Fruit fly (Drosophila melanogaster) whole organism, wandering third instar larva: ENCODE data around the gene Cad89D.

Experiments used
- Abd-B ChIP-seq: fragments of >200 bp; optimal IDR thresholded peaks from 2 replicates; lab custom pipeline; 2017; ENCODE audit warnings: missing biosample characterization, missing genetic modification characterization
- CrebA ChIP-seq: fragments of 200-800 bp; sonication (Bioruptor generic); optimal IDR thresholded peaks from 2 replicates; lab custom pipeline; 2016; ENCODE audit warnings: missing biosample characterization, mild to moderate bottlenecking, missing genetic modification characterization, borderline replicate concordance
- Dfd ChIP-seq: fragments of >200 bp; optimal IDR thresholded peaks from 2 replicates; lab custom pipeline; 2017; ENCODE audit warnings: missing biosample characterization, missing genetic modification characterization
- Dif ChIP-seq: fragments of 200-275, 200-300 bp; sonication (Bioruptor generic); optimal IDR thresholded peaks from 2 replicates; lab custom pipeline; 2018; ENCODE audit warnings: missing biosample characterization, missing genetic modification characterization; ENCODE audit not compliant: partially characterized antibody
- GATAd ChIP-seq: sonication (Bioruptor generic); optimal IDR thresholded peaks from 2 replicates; lab custom pipeline; 2016; ENCODE audit warnings: missing biosample characterization, missing genetic modification characterization
- HLH106 ChIP-seq: fragments of 200-800 bp; optimal IDR thresholded peaks from 3 replicates; lab custom pipeline; 2019; ENCODE audit warnings: missing biosample characterization, mild to moderate bottlenecking, missing genetic modification characterization, moderate library complexity
- Hnf4 ChIP-seq: fragments of 200-800 bp; sonication (Bioruptor generic); optimal IDR thresholded peaks from 2 replicates; lab custom pipeline; 2016; ENCODE audit warnings: missing biosample characterization, mild to moderate bottlenecking, missing genetic modification characterization
- Hr78 ChIP-seq: fragments of >200 bp; optimal IDR thresholded peaks from 2 replicates; lab custom pipeline; 2017; ENCODE audit warnings: missing biosample characterization, missing genetic modification characterization
- Hr83 ChIP-seq: fragments of 200-300 bp; sonication (Bioruptor generic); optimal IDR thresholded peaks from 2 replicates; lab custom pipeline; 2016; ENCODE audit warnings: missing biosample characterization, mild to moderate bottlenecking, missing genetic modification characterization, moderate library complexity; ENCODE audit not compliant: poor library complexity, severe bottlenecking
- Jra ChIP-seq: sonication (Bioruptor generic); optimal IDR thresholded peaks from 2 replicates; lab custom pipeline; 2016; ENCODE audit warnings: missing biosample characterization, missing genetic modification characterization
- Mio ChIP-seq: sonication (Bioruptor generic); optimal IDR thresholded peaks from 2 replicates; lab custom pipeline; 2016; ENCODE audit warnings: missing biosample characterization, missing genetic modification characterization
- Myc ChIP-seq: fragments of >200 bp; optimal IDR thresholded peaks from 2 replicates; lab custom pipeline; 2017
- N ChIP-seq: fragments of >200 bp; optimal IDR thresholded peaks from 2 replicates; lab custom pipeline; 2018; ENCODE audit warnings: missing biosample characterization, missing external identifiers, missing genetic modification characterization
- OdsH ChIP-seq: fragments of 200-800 bp; sonication (Bioruptor generic); optimal IDR thresholded peaks from 2 replicates; lab custom pipeline; 2016; ENCODE audit warnings: missing biosample characterization, mild to moderate bottlenecking, missing genetic modification characterization
- Rel ChIP-seq, 2 experiments: fragments of 200-800 bp; sonication (Bioruptor generic) in 1 of 2; optimal IDR thresholded peaks; 2 replicates in 1 of 2; 3 replicates in 1 of 2; lab custom pipeline; 2016 to 2019; ENCODE audit warnings: mild to moderate bottlenecking in 2 of 2, missing biosample characterization in 2 of 2, missing genetic modification characterization in 2 of 2, moderate library complexity in 1 of 2
- Sp1 ChIP-seq: fragments of 200-800 bp; sonication (Bioruptor generic); optimal IDR thresholded peaks from 3 replicates; lab custom pipeline; 2019; ENCODE audit warnings: missing biosample characterization, mild to moderate bottlenecking, missing genetic modification characterization, moderate library complexity
- Vsx2 ChIP-seq: fragments of 200-300, 225-300 bp; sonication (Bioruptor generic); optimal IDR thresholded peaks from 2 replicates; lab custom pipeline; 2018; ENCODE audit warnings: missing biosample characterization, missing genetic modification characterization; ENCODE audit not compliant: partially characterized antibody
- br ChIP-seq: fragments of 200-800 bp; sonication (Bioruptor generic); optimal IDR thresholded peaks from 2 replicates; lab custom pipeline; 2016; ENCODE audit warnings: missing biosample characterization, missing genetic modification characterization
- brk ChIP-seq: fragments of 200-800 bp; sonication (Bioruptor generic); optimal IDR thresholded peaks from 2 replicates; lab custom pipeline; 2016; ENCODE audit warnings: missing biosample characterization, mild to moderate bottlenecking, missing genetic modification characterization
- dl ChIP-seq, 2 experiments: fragments of 175-275, 200-275 bp in 1 of 2; fragments of 200-275 bp in 1 of 2; sonication (Bioruptor generic); optimal IDR thresholded peaks; lab custom pipeline; 2018; ENCODE audit warnings: mild to moderate bottlenecking in 2 of 2, missing biosample characterization in 2 of 2, missing genetic modification characterization in 2 of 2, moderate library complexity in 2 of 2; ENCODE audit not compliant: partially characterized antibody in 2 of 2, insufficient read depth in 1 of 2
- dmrt93B ChIP-seq: fragments of 200-800 bp; sonication (Bioruptor generic); optimal IDR thresholded peaks from 2 replicates; lab custom pipeline; 2018; ENCODE audit warnings: missing biosample characterization, mild to moderate bottlenecking, missing genetic modification characterization
- dsf ChIP-seq: sonication (Bioruptor generic); optimal IDR thresholded peaks from 2 replicates; lab custom pipeline; 2016; ENCODE audit warnings: missing biosample characterization, missing genetic modification characterization, borderline replicate concordance
- ey ChIP-seq: fragments of 200-800 bp; sonication (Bioruptor generic); optimal IDR thresholded peaks from 2 replicates; lab custom pipeline; 2016; ENCODE audit warnings: missing biosample characterization, missing genetic modification characterization
- fru ChIP-seq: fragments of 200-800 bp; sonication (Bioruptor generic); optimal IDR thresholded peaks from 3 replicates; lab custom pipeline; 2016; ENCODE audit warnings: missing biosample characterization, mild to moderate bottlenecking, missing genetic modification characterization
- h ChIP-seq: fragments of 200-800 bp; sonication (Bioruptor generic); optimal IDR thresholded peaks from 3 replicates; lab custom pipeline; 2016; ENCODE audit warnings: missing biosample characterization, mild to moderate bottlenecking, missing genetic modification characterization
- jim ChIP-seq: fragments of 175-275, 200-325 bp; sonication (Bioruptor generic); optimal IDR thresholded peaks from 2 replicates; lab custom pipeline; 2016; ENCODE audit warnings: missing biosample characterization, mild to moderate bottlenecking, missing genetic modification characterization
- lola ChIP-seq: fragments of >200 bp; optimal IDR thresholded peaks from 2 replicates; lab custom pipeline; 2017; ENCODE audit warnings: missing biosample characterization, missing genetic modification characterization
- pan ChIP-seq: fragments of >200 bp; optimal IDR thresholded peaks from 2 replicates; lab custom pipeline; 2017
- psq ChIP-seq: fragments of 200-800 bp; sonication (Bioruptor generic); optimal IDR thresholded peaks from 3 replicates; lab custom pipeline; 2017; ENCODE audit warnings: missing biosample characterization, mild to moderate bottlenecking, missing genetic modification characterization, moderate library complexity
- rgr ChIP-seq: fragments of 200-800 bp; sonication (Bioruptor generic); optimal IDR thresholded peaks from 3 replicates; lab custom pipeline; 2016; ENCODE audit warnings: missing biosample characterization, mild to moderate bottlenecking, missing genetic modification characterization
- sage ChIP-seq: fragments of 200-800 bp; sonication (Bioruptor generic); optimal IDR thresholded peaks from 2 replicates; lab custom pipeline; 2016; ENCODE audit warnings: missing biosample characterization, mild to moderate bottlenecking, missing genetic modification characterization
- sv ChIP-seq: fragments of 200-800 bp; sonication (Bioruptor generic); optimal IDR thresholded peaks from 3 replicates; lab custom pipeline; 2016; ENCODE audit warnings: missing biosample characterization, missing genetic modification characterization
- tai ChIP-seq: sonication (Bioruptor generic); optimal IDR thresholded peaks from 2 replicates; lab custom pipeline; 2016; ENCODE audit warnings: missing biosample characterization, missing genetic modification characterization
- usp ChIP-seq: fragments of >200 bp; optimal IDR thresholded peaks from 2 replicates; lab custom pipeline; 2017; ENCODE audit warnings: missing biosample characterization, missing genetic modification characterization
- woc ChIP-seq: sonication (Bioruptor generic); optimal IDR thresholded peaks from 2 replicates; lab custom pipeline; 2016; ENCODE audit warnings: missing biosample characterization, mild to moderate bottlenecking, missing genetic modification characterization

Cad89D gene

dm6 chr3R:16454192-16454591, 41.0 kb downstream of the Cad89D start, which contains the start of gene CG10405:
CG10405 (plus strand) TSS chr3R:16454492.
- TF ChIP-seq jim (GFP tag; lab: Kevin White, UChicago) (no peak), GATAd (GFP tag; lab: Kevin White, UChicago) (no peak), Jra (no peak), tai (no peak), dsf (GFP tag; lab: Kevin White, UChicago) (no peak), Rel (GFP tag; optimal IDR thresholded peaks at IDR 0.05; lab: Kevin White, UChicago) (no peak), Rel (tag; optimal IDR thresholded peaks at IDR 0.05; lab: Kevin White, UChicago) (no peak), lola (GFP tag; lab: Kevin White, UChicago) (no peak), brk (GFP tag; lab: Kevin White, UChicago) (no peak), sage (no peak), woc (GFP tag; lab: Kevin White, UChicago) (no peak)

- peak; percentile 48 for TF ChIP-seq Vsx2 (GFP tag; lab: Kevin White, UChicago)
- TF ChIP-seq Hr83 (GFP tag; lab: Kevin White, UChicago) = peak; percentile 58
- TF ChIP-seq Hr78 (GFP tag; lab: Kevin White, UChicago) = no peak
- no peak for TF ChIP-seq Rel (GFP tag; optimal IDR thresholded peaks at IDR 0.05; lab: Kevin White, UChicago)
- TF ChIP-seq Rel (tag; optimal IDR thresholded peaks at IDR 0.05; lab: Kevin White, UChicago) = peak; percentile 8
Observed at dm6 chr3R:16453597-16453996, 41.6 kb downstream of the Cad89D start, which contains the start of gene Pak3. Pak3 (minus strand) TSS chr3R:16453821.

dm6 chr3R:16452954-16453587, 42.2 kb downstream of the Cad89D start:
- TF ChIP-seq Dif (GFP tag; lab: Kevin White, UChicago) (peak; percentile 67), Jra (peak; percentile 90), h (GFP tag; lab: Kevin White, UChicago) (no peak), CrebA (no peak), Abd-B (GFP tag; lab: Kevin White, UChicago) (no peak), Sp1 (GFP tag; lab: Kevin White, UChicago) (no peak), br (no peak), HLH106 (tag; lab: Kevin White, UChicago) (no peak), sv (GFP tag; lab: Kevin White, UChicago) (no peak), fru (GFP tag; lab: Kevin White, UChicago) (no peak), N (GFP tag; lab: Kevin White, UChicago) (peak; percentile 36), Hr83 (GFP tag; lab: Kevin White, UChicago) (no peak), jim (GFP tag; lab: Kevin White, UChicago) (no peak), dsf (GFP tag; lab: Kevin White, UChicago) (no peak), dmrt93B (GFP tag; lab: Kevin White, UChicago) (no peak), Hnf4 (no peak), Mio (GFP tag; lab: Kevin White, UChicago) (no peak), GATAd (GFP tag; lab: Kevin White, UChicago) (no peak), Rel (GFP tag; optimal IDR thresholded peaks at IDR 0.05; lab: Kevin White, UChicago) (no peak), Rel (tag; optimal IDR thresholded peaks at IDR 0.05; lab: Kevin White, UChicago) (peak; percentile 52), dl (GFP tag; optimal IDR thresholded peaks at IDR 0.05; lab: Kevin White, UChicago; ENCODE audit: insufficient read depth in 1 of 2, partially characterized antibody in 2 of 2) (peak; percentile 13 to 50), psq (GFP tag; lab: Kevin White, UChicago) (peak; percentile 15), lola (GFP tag; lab: Kevin White, UChicago) (no peak)

dm6 chr3R:16449187-16449973, 45.8 kb downstream of the Cad89D start:
- TF ChIP-seq CrebA (no peak), tai (no peak), br (peak; percentile 84), fru (GFP tag; lab: Kevin White, UChicago) (peak; percentile 88), usp (GFP tag; lab: Kevin White, UChicago) (no peak), GATAd (GFP tag; lab: Kevin White, UChicago) (peak; percentile 59), Rel (GFP tag; optimal IDR thresholded peaks at IDR 0.05; lab: Kevin White, UChicago) (no peak), Rel (tag; optimal IDR thresholded peaks at IDR 0.05; lab: Kevin White, UChicago) (peak; percentile 100), Abd-B (GFP tag; lab: Kevin White, UChicago) (no peak), dsf (GFP tag; lab: Kevin White, UChicago) (no peak), Jra (peak; percentile 32), ey (GFP tag; lab: Kevin White, UChicago) (peak; percentile 91), lola (GFP tag; lab: Kevin White, UChicago) (no peak), OdsH (GFP tag; lab: Kevin White, UChicago) (peak; percentile 82), dl (GFP tag; optimal IDR thresholded peaks at IDR 0.05; lab: Kevin White, UChicago; ENCODE audit: insufficient read depth in 1 of 2, partially characterized antibody in 2 of 2) (peak in 1 of 2 experiments; percentile 53), sv (GFP tag; lab: Kevin White, UChicago) (peak; percentile 47), Hnf4 (peak; percentile 81), sage (peak; percentile 42), HLH106 (tag; lab: Kevin White, UChicago) (peak; percentile 88), pan (lab: Kevin White, UChicago) (no peak), Hr83 (GFP tag; lab: Kevin White, UChicago) (peak; percentile 71), dmrt93B (GFP tag; lab: Kevin White, UChicago) (no peak), woc (GFP tag; lab: Kevin White, UChicago) (peak; percentile 70), Mio (GFP tag; lab: Kevin White, UChicago) (peak; percentile 55), brk (GFP tag; lab: Kevin White, UChicago) (no peak), Myc (no peak), psq (GFP tag; lab: Kevin White, UChicago) (peak; percentile 77), rgr (peak; percentile 88), Dfd (GFP tag; lab: Kevin White, UChicago) (no peak)
